Worm (Caenorhabditis elegans) whole organism, early embryonic: ENCODE data around the gene srb-12.
"Not testable (repeated sequence)": the region's sequence is repeated elsewhere in the genome, so short reads cannot be mapped to it uniquely, and the experiment has no call there.

Experiments used
- B0310.2 ChIP-seq: sonication (generic microtip); optimal IDR thresholded peaks from 2 replicates; lab custom pipeline; 2016; ENCODE audit warnings: mild to moderate bottlenecking, missing genetic modification characterization, missing compliant biosample characterization
- F13C5.2 ChIP-seq: sonication (generic microtip); optimal IDR thresholded peaks from 2 replicates; lab custom pipeline; 2017; ENCODE audit warnings: mild to moderate bottlenecking, missing genetic modification characterization, inconsistent platforms, missing compliant biosample characterization
- aly-1 ChIP-seq: sonication (generic microtip); optimal IDR thresholded peaks from 2 replicates; lab custom pipeline; 2016; ENCODE audit warnings: missing genetic modification characterization, missing compliant biosample characterization
- ama-1 ChIP-seq: fragments of 150-350 bp; optimal IDR thresholded peaks from 2 replicates; lab custom pipeline; 2014
- ceh-13 ChIP-seq: fragments of 200-800 bp; sonication (Bioruptor generic); optimal IDR thresholded peaks from 2 replicates; lab custom pipeline; 2018; ENCODE audit warnings: mild to moderate bottlenecking, missing genetic modification characterization, missing compliant biosample characterization
- ceh-36 ChIP-seq: sonication (generic microtip); optimal IDR thresholded peaks from 2 replicates; lab custom pipeline; 2016; ENCODE audit warnings: missing genetic modification characterization, inconsistent platforms, missing compliant biosample characterization
- ets-7 ChIP-seq: sonication (generic microtip); optimal IDR thresholded peaks from 2 replicates; lab custom pipeline; 2016; ENCODE audit warnings: missing genotype, missing genetic modification characterization, missing compliant biosample characterization
- flt-1 ChIP-seq: fragments of 200-800 bp; sonication (Bioruptor generic); IDR thresholded peaks from 2 replicates; pipeline ENCODE4 v1.3.6; 2022; ENCODE audit warnings: missing genetic modification characterization, missing compliant biosample characterization
- hnd-1 ChIP-seq: sonication (generic microtip); optimal IDR thresholded peaks from 2 replicates; lab custom pipeline; 2016; ENCODE audit warnings: missing genetic modification characterization, missing compliant biosample characterization
- pes-1 ChIP-seq: fragments of 200-800 bp; sonication (Bioruptor generic); IDR thresholded peaks from 2 replicates; pipeline ENCODE4 v1.3.6; 2022; ENCODE audit warnings: missing genetic modification reagents, missing genetic modification characterization, missing compliant biosample characterization
- scrt-1 ChIP-seq: fragments of 200-800 bp; sonication (Bioruptor generic); IDR thresholded peaks from 2 replicates; pipeline ENCODE4 v1.3.6; 2022; ENCODE audit warnings: missing genetic modification characterization, missing compliant biosample characterization
- sea-1 ChIP-seq: fragments of 200-800 bp; sonication (Bioruptor generic); conservative IDR thresholded peaks from 2 replicates; pipeline ENCODE4 v1.3.6; 2022; ENCODE audit warnings: missing genetic modification characterization, missing compliant biosample characterization
- tbx-11 ChIP-seq: fragments of 200-800 bp; sonication (Bioruptor generic); IDR thresholded peaks from 2 replicates; pipeline ENCODE4 v1.3.6; 2022; ENCODE audit warnings: missing genetic modification characterization, missing compliant biosample characterization
- tra-4 ChIP-seq: sonication (generic microtip); optimal IDR thresholded peaks from 2 replicates; lab custom pipeline; 2017; ENCODE audit warnings: missing genetic modification characterization, missing compliant biosample characterization

DNA sequence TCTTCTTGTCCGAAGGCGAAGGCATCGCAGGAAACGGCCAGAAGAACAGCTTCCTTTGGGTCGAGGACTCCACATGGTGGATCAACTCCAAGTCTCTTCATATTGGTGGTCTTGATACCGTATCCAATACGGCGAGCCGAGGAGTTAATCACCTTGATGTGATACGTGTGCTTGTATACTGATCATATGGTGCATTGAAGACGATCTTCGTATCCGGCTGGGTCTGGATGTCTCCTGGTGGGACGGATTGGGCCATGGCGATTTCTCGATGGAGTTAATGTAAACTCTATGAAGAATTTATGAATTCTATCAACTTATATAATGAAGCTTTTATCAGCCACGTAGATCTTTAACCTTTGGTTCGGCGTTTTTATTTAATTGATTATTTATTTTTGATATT lies 39.2 kb downstream of the srb-12 start, which contains the start of gene msp-74:
- TF ChIP-seq ama-1; scrt-1 (GFP tag; lab: Robert Waterston, UW); flt-1 (GFP tag; lab: Robert Waterston, UW); aly-1; F13C5.2 (tag; lab: Kevin White, UChicago); pes-1 (GFP tag; lab: Robert Waterston, UW); ets-7 (tag; lab: Kevin White, UChicago); B0310.2 (tag; lab: Kevin White, UChicago); tbx-11 (GFP tag; lab: Robert Waterston, UW); ceh-13; hnd-1 (tag; lab: Kevin White, UChicago); tra-4; sea-1 (GFP tag; lab: Robert Waterston, UW); ceh-36 (tag; lab: Kevin White, UChicago): not testable (repeated sequence)
